Worm (Caenorhabditis elegans): ENCODE data around the gene abf-4.
"Not testable (repeated sequence)": the region's sequence is repeated elsewhere in the genome, so short reads cannot be mapped to it uniquely, and the experiment has no call there.

DNA sequence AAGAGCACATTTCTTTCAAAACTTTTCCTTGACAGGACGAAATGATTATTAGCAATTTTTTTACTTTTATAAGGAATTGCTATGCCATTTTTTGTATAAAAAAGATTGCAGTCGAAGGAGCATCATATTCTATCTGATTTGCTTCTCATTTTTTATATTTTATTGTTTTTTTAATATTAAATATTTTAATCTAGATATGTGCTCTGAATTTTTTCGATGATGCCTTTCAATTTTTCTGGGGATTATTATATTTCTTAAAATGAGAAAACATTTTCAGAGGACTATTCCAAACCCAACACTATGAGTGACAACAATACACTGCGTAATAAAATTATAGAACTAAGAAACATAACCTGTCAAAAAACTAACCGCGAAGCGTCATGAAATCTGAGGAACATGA is 10.8 kb upstream of the abf-4 start, which contains the start of gene F26F2.4:
- not testable (repeated sequence) for TF ChIP-seq attf-5 (GFP tag; optimal IDR thresholded peaks at IDR 0.05); attf-3 (GFP tag; conservative IDR thresholded peaks at IDR 0.05); T26A5.8 (tag; optimal IDR thresholded peaks at IDR 0.05); let-526 (GFP tag; IDR thresholded peaks at IDR 0.05); F57C9.4 (tag; optimal IDR thresholded peaks at IDR 0.05); sptf-2 (GFP tag; optimal IDR thresholded peaks at IDR 0.05); pbrm-1 (GFP tag; IDR thresholded peaks at IDR 0.05); egl-44 (GFP tag; IDR thresholded peaks at IDR 0.05); nfya-1 (tag; optimal IDR thresholded peaks at IDR 0.05; ENCODE audit: borderline replicate concordance, insufficient read depth); efl-1 (GFP tag; optimal IDR thresholded peaks at IDR 0.05); ekl-4 (GFP tag; IDR thresholded peaks at IDR 0.05); aptf-2 (GFP tag; conservative IDR thresholded peaks at IDR 0.05); Y53G8AR.9 (GFP tag; conservative IDR thresholded peaks at IDR 0.05)

Measured in whole organism, young adult.